Worm (Caenorhabditis elegans): ENCODE measurements around the gene F15B10.3.

ce11 chrIV:6577914-6578313 is 24.6 kb upstream of the F15B10.3 start, which contains the start of gene C43G2.3:
- TF ChIP-seq lir-1 (GFP tag; conservative IDR thresholded peaks at IDR 0.05) (no peak), nfya-1 (tag; optimal IDR thresholded peaks at IDR 0.05; ENCODE audit: borderline replicate concordance, insufficient read depth) (no peak), let-607 (tag; optimal IDR thresholded peaks at IDR 0.05) (no peak), lin-54 (GFP tag; optimal IDR thresholded peaks at IDR 0.05) (no peak), F33H1.4 (GFP tag; IDR thresholded peaks at IDR 0.05) (no peak), lin-35 (GFP tag; optimal IDR thresholded peaks at IDR 0.05) (no peak), rcor-1 (GFP tag; IDR thresholded peaks at IDR 0.05) (no peak), ets-4 (GFP tag; optimal IDR thresholded peaks at IDR 0.05) (no peak), zim-3 (tag; optimal IDR thresholded peaks at IDR 0.05) (no peak), bed-2 (GFP tag; IDR thresholded peaks at IDR 0.05) (no peak), aptf-2 (GFP tag; conservative IDR thresholded peaks at IDR 0.05) (no peak), ztf-22 (GFP tag; optimal IDR thresholded peaks at IDR 0.05) (no peak)

Measured in whole organism, young adult.